Worm (Caenorhabditis elegans) whole organism, L2 larva: Measurements from ENCODE around the gene pqn-8.

ENCODE experiments used
- C34F6.9 ChIP-seq: fragments of 150-350 bp; optimal IDR thresholded peaks from 2 replicates; lab custom pipeline; 2014; ENCODE audit warnings: missing biosample characterization, missing genetic modification characterization
- R02D3.7 ChIP-seq: fragments of 150-350 bp; optimal IDR thresholded peaks from 2 replicates; lab custom pipeline; 2014; ENCODE audit warnings: missing biosample characterization, missing genetic modification characterization
- Y55F3AM.14 ChIP-seq: fragments of 200-800 bp; sonication (Bioruptor generic); optimal IDR thresholded peaks from 2 replicates; lab custom pipeline; 2018; ENCODE audit warnings: mild to moderate bottlenecking, missing genetic modification characterization, missing compliant biosample characterization
- ZK546.5 ChIP-seq: sonication (generic microtip); optimal IDR thresholded peaks from 2 replicates; lab custom pipeline; 2017; ENCODE audit warnings: missing biosample characterization, missing genetic modification characterization
- aly-2 ChIP-seq: fragments of 150-350 bp; optimal IDR thresholded peaks from 2 replicates; lab custom pipeline; 2014; ENCODE audit warnings: missing biosample characterization, missing genetic modification characterization
- blmp-1 ChIP-seq: sonication (generic microtip); optimal IDR thresholded peaks from 2 replicates; lab custom pipeline; 2017; ENCODE audit warnings: missing genetic modification characterization, mild to moderate bottlenecking, missing compliant biosample characterization, antibody characterized with exemption, moderate library complexity; ENCODE audit not compliant: insufficient read depth
- ceh-16 ChIP-seq: fragments of 150-350 bp; optimal IDR thresholded peaks from 2 replicates; lab custom pipeline; 2014; ENCODE audit warnings: missing biosample characterization, missing genetic modification characterization
- crh-2 ChIP-seq: sonication (generic microtip); optimal IDR thresholded peaks from 2 replicates; lab custom pipeline; 2017; ENCODE audit warnings: missing biosample characterization, missing genetic modification characterization
- dmd-4 ChIP-seq: sonication (generic microtip); optimal IDR thresholded peaks from 2 replicates; lab custom pipeline; 2017; ENCODE audit warnings: missing biosample characterization, missing genetic modification characterization
- egl-27 ChIP-seq: sonication (generic microtip); optimal IDR thresholded peaks from 3 replicates; lab custom pipeline; 2017; ENCODE audit warnings: missing biosample characterization, missing genetic modification reagents, missing genetic modification characterization
- elt-1 ChIP-seq: fragments of 150-350 bp; optimal IDR thresholded peaks from 2 replicates; lab custom pipeline; 2014; ENCODE audit warnings: missing biosample characterization, missing genetic modification characterization
- elt-3 ChIP-seq: sonication (generic microtip); optimal IDR thresholded peaks from 2 replicates; lab custom pipeline; 2017; ENCODE audit warnings: missing biosample characterization, missing genetic modification characterization
- fos-1 ChIP-seq: fragments of 150-350 bp; optimal IDR thresholded peaks from 2 replicates; lab custom pipeline; 2014; ENCODE audit warnings: missing biosample characterization, missing genetic modification characterization
- gmeb-1 ChIP-seq: fragments of 150-350 bp; optimal IDR thresholded peaks from 2 replicates; lab custom pipeline; 2014; ENCODE audit warnings: missing biosample characterization, missing genetic modification characterization
- lin-11 ChIP-seq: fragments of 150-350 bp; sonication (generic microtip); optimal IDR thresholded peaks from 2 replicates; lab custom pipeline; 2014; ENCODE audit warnings: missing biosample characterization, missing genetic modification characterization, inconsistent platforms, mixed read lengths
- lsy-2 ChIP-seq, 2 experiments: fragments of 150-350 bp in 1 of 2; sonication (generic microtip) in 1 of 2; optimal IDR thresholded peaks; 2 replicates each; lab custom pipeline; 2014 to 2017; ENCODE audit warnings: missing biosample characterization in 2 of 2, missing genetic modification characterization in 2 of 2
- mdl-1 ChIP-seq, 2 experiments: fragments of 150-350 bp in 1 of 2; sonication (generic microtip) in 1 of 2; optimal IDR thresholded peaks; 2 replicates each; lab custom pipeline; 2017; ENCODE audit warnings: missing biosample characterization in 2 of 2, missing genetic modification characterization in 2 of 2
- nhr-11 ChIP-seq: fragments of 150-350 bp; optimal IDR thresholded peaks from 2 replicates; lab custom pipeline; 2014; ENCODE audit warnings: missing biosample characterization, missing genetic modification characterization
- nhr-129 ChIP-seq: fragments of 150-350 bp; optimal IDR thresholded peaks from 2 replicates; lab custom pipeline; 2014; ENCODE audit warnings: missing biosample characterization, missing genetic modification characterization
- nhr-23 ChIP-seq: fragments of 150-350 bp; optimal IDR thresholded peaks from 2 replicates; lab custom pipeline; 2014; ENCODE audit warnings: missing biosample characterization, missing genetic modification reagents, missing genetic modification characterization
- nhr-25 ChIP-seq: fragments of 150-350 bp; sonication (generic microtip); optimal IDR thresholded peaks from 3 replicates; lab custom pipeline; 2014; ENCODE audit warnings: missing biosample characterization, missing genetic modification characterization
- nhr-6 ChIP-seq: fragments of 150-350 bp; optimal IDR thresholded peaks from 2 replicates; lab custom pipeline; 2014; ENCODE audit warnings: missing biosample characterization, missing genetic modification characterization
- sem-4 ChIP-seq: fragments of 150-350 bp; optimal IDR thresholded peaks from 2 replicates; lab custom pipeline; 2014; ENCODE audit warnings: missing biosample characterization, missing genetic modification reagents, missing genetic modification characterization
- skn-1 ChIP-seq: sonication (generic microtip); optimal IDR thresholded peaks from 2 replicates; lab custom pipeline; 2017; ENCODE audit warnings: missing biosample characterization, missing genetic modification characterization
- sma-3 ChIP-seq: sonication (generic microtip); optimal IDR thresholded peaks from 2 replicates; lab custom pipeline; 2016; ENCODE audit warnings: missing genetic modification reagents, missing genetic modification characterization, missing compliant biosample characterization
- sma-9 ChIP-seq, 2 experiments: fragments of 150-350 bp in 1 of 2; sonication (generic microtip) in 1 of 2; optimal IDR thresholded peaks; 2 replicates each; lab custom pipeline; 2014 to 2016; ENCODE audit warnings: missing genetic modification characterization in 2 of 2, mild to moderate bottlenecking in 1 of 2, missing biosample characterization in 1 of 2, missing compliant biosample characterization in 1 of 2, missing genetic modification reagents in 1 of 2, moderate library complexity in 1 of 2
- snpc-4 ChIP-seq: fragments of 150-350 bp; optimal IDR thresholded peaks from 2 replicates; lab custom pipeline; 2014; ENCODE audit warnings: missing biosample characterization, missing genetic modification characterization
- unc-39 ChIP-seq: fragments of 150-350 bp; optimal IDR thresholded peaks from 2 replicates; lab custom pipeline; 2014; ENCODE audit warnings: missing biosample characterization, missing genetic modification characterization
- unc-55 ChIP-seq: fragments of 150-350 bp; sonication (generic microtip); optimal IDR thresholded peaks from 3 replicates; lab custom pipeline; 2014; ENCODE audit warnings: missing biosample characterization, missing genetic modification reagents, missing genetic modification characterization
- zag-1 ChIP-seq: fragments of 150-350 bp; optimal IDR thresholded peaks from 2 replicates; lab custom pipeline; 2014; ENCODE audit warnings: missing biosample characterization, missing genetic modification characterization
- ztf-1 ChIP-seq: fragments of 200-800 bp; sonication (Bioruptor generic); conservative IDR thresholded peaks from 2 replicates; pipeline ENCODE4 v1.3.6; 2022; ENCODE audit warnings: missing genetic modification characterization, missing compliant biosample characterization
- ztf-4 ChIP-seq: fragments of 150-350 bp; optimal IDR thresholded peaks from 2 replicates; lab custom pipeline; 2014; ENCODE audit warnings: missing biosample characterization, missing genetic modification characterization

Gene pqn-8

ce11 chrIII:9973765-9974164, 24.0 kb downstream of the pqn-8 start, which contains the start of gene R10E12.2:
Gene R10E12.2 (minus strand): TSS chrIII:9973865.
- TF ChIP-seq unc-39 (tag; lab: Kevin White, UChicago), result no peak
- TF ChIP-seq sma-9 (GFP tag; optimal IDR thresholded peaks at IDR 0.05; lab: Kevin White, UChicago), result no peak
- no peak for TF ChIP-seq sma-9 (tag; optimal IDR thresholded peaks at IDR 0.05; lab: Kevin White, UChicago)
- no peak for TF ChIP-seq sem-4 (tag; lab: Kevin White, UChicago)
- no peak for TF ChIP-seq skn-1 (tag; lab: Kevin White, UChicago)
- TF ChIP-seq nhr-11 (tag; lab: Kevin White, UChicago), result no peak
- TF ChIP-seq, all 48 proteins: peak for 0

- TF ChIP-seq sem-4 (tag; lab: Kevin White, UChicago) (no peak), elt-3 (tag; lab: Kevin White, UChicago) (no peak), R02D3.7 (no peak), C34F6.9 (tag; lab: Kevin White, UChicago) (no peak), egl-27 (tag; lab: Kevin White, UChicago) (no peak), ZK546.5 (no peak), nhr-23 (tag; lab: Kevin White, UChicago) (no peak), lin-11 (tag; lab: Kevin White, UChicago) (no peak), nhr-6 (tag; lab: Kevin White, UChicago) (no peak), crh-2 (tag; lab: Kevin White, UChicago) (no peak), ceh-16 (tag; lab: Kevin White, UChicago) (no peak), dmd-4 (tag; lab: Kevin White, UChicago) (no peak), blmp-1 (tag; lab: Kevin White, UChicago) (no peak)
- TF ChIP-seq, all 48 proteins: peak for 0
Measured at ce11 chrIII:9972192-9972811, 25.5 kb downstream of the pqn-8 start.

ce11 chrIII:9969371-9969770, 28.4 kb downstream of the pqn-8 start:
- TF ChIP-seq fos-1 (tag; lab: Kevin White, UChicago) (no peak), unc-55 (GFP tag; lab: Kevin White, UChicago) (no peak), mdl-1 (tag; optimal IDR thresholded peaks at IDR 0.05; lab: Kevin White, UChicago) (no peak), ztf-4 (tag; lab: Kevin White, UChicago) (no peak), sma-9 (GFP tag; optimal IDR thresholded peaks at IDR 0.05; lab: Kevin White, UChicago) (no peak), sma-9 (tag; optimal IDR thresholded peaks at IDR 0.05; lab: Kevin White, UChicago) (no peak), sma-3 (no peak), dmd-4 (tag; lab: Kevin White, UChicago) (no peak), elt-1 (no peak), snpc-4 (tag; lab: Kevin White, UChicago) (no peak), nhr-129 (tag; lab: Kevin White, UChicago) (no peak), lsy-2 (tag; optimal IDR thresholded peaks at IDR 0.05; lab: Kevin White, UChicago) (no peak), nhr-25 (tag; lab: Kevin White, UChicago) (no peak), gmeb-1 (no peak), aly-2 (tag; lab: Kevin White, UChicago) (no peak), lin-11 (tag; lab: Kevin White, UChicago) (no peak), blmp-1 (tag; lab: Kevin White, UChicago) (no peak), ztf-1 (GFP tag; lab: Robert Waterston, UW) (no peak), ceh-16 (tag; lab: Kevin White, UChicago) (no peak)

- TF ChIP-seq sma-3 (no peak), fos-1 (tag; lab: Kevin White, UChicago) (no peak), mdl-1 (tag; optimal IDR thresholded peaks at IDR 0.05; lab: Kevin White, UChicago) (no peak), nhr-11 (tag; lab: Kevin White, UChicago) (no peak), sma-9 (GFP tag; optimal IDR thresholded peaks at IDR 0.05; lab: Kevin White, UChicago) (no peak), sma-9 (tag; optimal IDR thresholded peaks at IDR 0.05; lab: Kevin White, UChicago) (no peak), gmeb-1 (no peak), Y55F3AM.14 (GFP tag; lab: Kevin White, UChicago) (no peak), zag-1 (tag; lab: Kevin White, UChicago) (no peak), C34F6.9 (tag; lab: Kevin White, UChicago) (no peak), sem-4 (tag; lab: Kevin White, UChicago) (no peak)
- TF ChIP-seq, all 48 proteins: peak for 0
Measured at ce11 chrIII:9965444-9965843, 32.3 kb downstream of the pqn-8 start.
